Fruit fly (Drosophila melanogaster) whole organism, embryonic: ENCODE measurements around the gene Svil.
A peak's percentile ranks its signal among the peaks of the same experiment; 100 is the strongest.

Experiments used
- Atf6 ChIP-seq: fragments of 200-800 bp; sonication (Bioruptor generic); IDR thresholded peaks from 2 replicates; pipeline ENCODE4 v1.3.6; 2022; ENCODE audit warnings: missing biosample characterization, missing genetic modification characterization
- Bteb2 ChIP-seq: fragments of 200-800 bp; sonication (Bioruptor generic); optimal IDR thresholded peaks from 2 replicates; lab custom pipeline; 2016; ENCODE audit warnings: missing biosample characterization, missing genetic modification characterization
- CG12071 ChIP-seq: fragments of 200-800 bp; sonication (Bioruptor generic); optimal IDR thresholded peaks from 3 replicates; lab custom pipeline; 2018; ENCODE audit warnings: missing biosample characterization, mild to moderate bottlenecking, missing genetic modification characterization
- CG12391 ChIP-seq: fragments of 200-800 bp; sonication (Bioruptor generic); optimal IDR thresholded peaks from 3 replicates; lab custom pipeline; 2018; ENCODE audit warnings: missing biosample characterization, mild to moderate bottlenecking, missing genetic modification characterization, moderate library complexity
- CG12769 ChIP-seq: fragments of 200-800 bp; sonication (Bioruptor generic); optimal IDR thresholded peaks from 2 replicates; lab custom pipeline; 2019; ENCODE audit warnings: missing biosample characterization, mild to moderate bottlenecking, missing genetic modification characterization, moderate library complexity
- CG14014 ChIP-seq: fragments of 200-800 bp; sonication (Bioruptor generic); IDR thresholded peaks from 2 replicates; pipeline ENCODE4 v1.3.6; 2022; ENCODE audit warnings: missing biosample characterization, missing genetic modification characterization
- CG15011 ChIP-seq: fragments of 200-800 bp; sonication (Bioruptor generic); optimal IDR thresholded peaks from 3 replicates; lab custom pipeline; 2018; ENCODE audit warnings: missing biosample characterization, mild to moderate bottlenecking, missing genetic modification characterization
- CG15073 ChIP-seq: fragments of 200-800 bp; sonication (Bioruptor generic); optimal IDR thresholded peaks from 2 replicates; lab custom pipeline; 2016; ENCODE audit warnings: missing biosample characterization, missing genetic modification characterization
- CG16815 ChIP-seq: fragments of 200-800 bp; sonication (Bioruptor generic); optimal IDR thresholded peaks from 3 replicates; lab custom pipeline; 2017; ENCODE audit warnings: missing biosample characterization, mild to moderate bottlenecking, missing genetic modification characterization
- CG17802 ChIP-seq: fragments of 200-800 bp; sonication (Bioruptor generic); optimal IDR thresholded peaks from 2 replicates; lab custom pipeline; 2018; ENCODE audit warnings: missing biosample characterization, mild to moderate bottlenecking, missing genetic modification characterization, moderate library complexity
- CG31224 ChIP-seq: fragments of 200-800 bp; sonication (Bioruptor generic); IDR thresholded peaks from 2 replicates; pipeline ENCODE4 v1.3.6; 2022; ENCODE audit warnings: missing biosample characterization, missing genetic modification characterization
- CG31388 ChIP-seq: fragments of 200-800 bp; sonication (Bioruptor generic); optimal IDR thresholded peaks from 2 replicates; lab custom pipeline; 2016; ENCODE audit warnings: missing biosample characterization, missing genetic modification characterization
- CG33213 ChIP-seq: fragments of 200-800 bp; sonication (Bioruptor generic); optimal IDR thresholded peaks from 3 replicates; lab custom pipeline; 2016; ENCODE audit warnings: missing biosample characterization, missing genetic modification characterization
- CG4360 ChIP-seq: fragments of 200-800 bp; sonication (Bioruptor generic); IDR thresholded peaks from 2 replicates; pipeline ENCODE4 v1.3.6; 2022; ENCODE audit warnings: missing biosample characterization, missing genetic modification characterization
- CG4854 ChIP-seq: fragments of 200-800 bp; sonication (Bioruptor generic); optimal IDR thresholded peaks from 2 replicates; lab custom pipeline; 2016; ENCODE audit warnings: missing biosample characterization, missing genetic modification characterization, inconsistent platforms
- CG7786 ChIP-seq: fragments of 200-800 bp; sonication (Bioruptor generic); optimal IDR thresholded peaks from 2 replicates; lab custom pipeline; 2016; ENCODE audit warnings: missing biosample characterization, missing genetic modification characterization
- CG8359 ChIP-seq: fragments of 200-800 bp; sonication (Bioruptor generic); optimal IDR thresholded peaks from 2 replicates; lab custom pipeline; 2017; ENCODE audit warnings: missing biosample characterization, mild to moderate bottlenecking, missing genetic modification characterization, borderline replicate concordance
- CG9797 ChIP-seq: fragments of 200-800 bp; sonication (Bioruptor generic); optimal IDR thresholded peaks from 3 replicates; lab custom pipeline; 2018; ENCODE audit warnings: missing biosample characterization, mild to moderate bottlenecking, missing genetic modification characterization
- Camta ChIP-seq: fragments of 200-800 bp; sonication (Bioruptor generic); optimal IDR thresholded peaks from 2 replicates; lab custom pipeline; 2016; ENCODE audit warnings: missing biosample characterization, missing genetic modification characterization
- Elba2 ChIP-seq: fragments of 200-800 bp; sonication (Bioruptor generic); optimal IDR thresholded peaks from 3 replicates; lab custom pipeline; 2016; ENCODE audit warnings: missing biosample characterization, missing genetic modification characterization
- Fer3 ChIP-seq: fragments of 200-800 bp; sonication (Bioruptor generic); optimal IDR thresholded peaks from 2 replicates; lab custom pipeline; 2018; ENCODE audit warnings: missing biosample characterization, mild to moderate bottlenecking, missing genetic modification characterization, moderate library complexity
- H2.0 ChIP-seq: fragments of 200-800 bp; sonication (Bioruptor generic); IDR thresholded peaks from 2 replicates; pipeline ENCODE4 v1.3.6; 2022; ENCODE audit warnings: missing biosample characterization, missing genetic modification characterization
- Hand ChIP-seq: fragments of 200-800 bp; sonication (Bioruptor generic); optimal IDR thresholded peaks from 2 replicates; lab custom pipeline; 2017; ENCODE audit warnings: mild to moderate bottlenecking, missing biosample characterization, missing genetic modification reagents, missing genetic modification characterization
- Hmr ChIP-seq: fragments of 200-800 bp; sonication (Bioruptor generic); optimal IDR thresholded peaks from 3 replicates; lab custom pipeline; 2017; ENCODE audit warnings: mild to moderate bottlenecking, missing biosample characterization, missing genetic modification reagents, missing genetic modification characterization
- Hmx ChIP-seq: fragments of 200-800 bp; sonication (Bioruptor generic); optimal IDR thresholded peaks from 2 replicates; lab custom pipeline; 2016; ENCODE audit warnings: missing biosample characterization, missing genetic modification characterization
- Mad ChIP-seq: fragments of 200-800 bp; sonication (Bioruptor generic); optimal IDR thresholded peaks from 2 replicates; lab custom pipeline; 2016; ENCODE audit warnings: missing biosample characterization, missing genetic modification characterization
- Max ChIP-seq: fragments of 200-800 bp; sonication (Bioruptor generic); optimal IDR thresholded peaks from 2 replicates; lab custom pipeline; 2016; ENCODE audit warnings: missing biosample characterization, mild to moderate bottlenecking, missing genetic modification characterization
- NfI ChIP-seq: fragments of 200-800 bp; sonication (Bioruptor generic); optimal IDR thresholded peaks from 3 replicates; lab custom pipeline; 2018; ENCODE audit warnings: missing biosample characterization, mild to moderate bottlenecking, missing genetic modification characterization, moderate library complexity
- Pdp1 ChIP-seq, 2 experiments: fragments of 200-800 bp; sonication (Bioruptor generic); optimal IDR thresholded peaks; 3 replicates each; lab custom pipeline; 2016; ENCODE audit warnings: missing biosample characterization in 2 of 2, missing genetic modification characterization in 2 of 2, mild to moderate bottlenecking in 1 of 2, moderate library complexity in 1 of 2
- Sox102F ChIP-seq: fragments of 200-800 bp; sonication (Bioruptor generic); optimal IDR thresholded peaks from 2 replicates; lab custom pipeline; 2018; ENCODE audit warnings: missing biosample characterization, mild to moderate bottlenecking, missing genetic modification characterization, moderate library complexity
- Spps ChIP-seq: fragments of 200-800 bp; sonication (Bioruptor generic); optimal IDR thresholded peaks from 2 replicates; lab custom pipeline; 2018; ENCODE audit warnings: missing biosample characterization, mild to moderate bottlenecking, missing genetic modification characterization
- Xrp1 ChIP-seq: fragments of 200-800 bp; sonication (Bioruptor generic); IDR thresholded peaks from 2 replicates; pipeline ENCODE4 v1.3.6; 2022; ENCODE audit warnings: missing biosample characterization, missing genetic modification characterization
- bab2 ChIP-seq: fragments of 200-800 bp; sonication (Bioruptor generic); optimal IDR thresholded peaks from 2 replicates; lab custom pipeline; 2016; ENCODE audit warnings: missing biosample characterization, missing genetic modification characterization
- bowl ChIP-seq: fragments of 200-800 bp; sonication (Bioruptor generic); IDR thresholded peaks from 2 replicates; pipeline ENCODE4 v1.3.6; 2022; ENCODE audit warnings: missing biosample characterization, missing genetic modification characterization
- bsh ChIP-seq, 2 experiments: fragments of 200-800 bp; sonication (Bioruptor generic); optimal IDR thresholded peaks; 2 replicates each; lab custom pipeline; 2017 to 2018; ENCODE audit warnings: mild to moderate bottlenecking in 2 of 2, missing biosample characterization in 2 of 2, missing genetic modification characterization in 2 of 2, moderate library complexity in 1 of 2
- cas ChIP-seq: fragments of 200-800 bp; sonication (Bioruptor generic); IDR thresholded peaks from 2 replicates; pipeline ENCODE4 v1.3.6; 2022; ENCODE audit warnings: missing biosample characterization, missing genetic modification characterization
- danr ChIP-seq: fragments of 200-800 bp; sonication (Bioruptor generic); IDR thresholded peaks from 2 replicates; pipeline ENCODE4 v1.3.6; 2022; ENCODE audit warnings: missing biosample characterization, missing genetic modification characterization
- eve ChIP-seq, 2 experiments: fragments of >200 bp; optimal IDR thresholded peaks; 2 replicates each; lab custom pipeline; 2017; ENCODE audit warnings: missing biosample characterization in 2 of 2, missing genetic modification characterization in 2 of 2
- ftz-f1 ChIP-seq: fragments of 200-800 bp; sonication (Bioruptor generic); optimal IDR thresholded peaks from 2 replicates; lab custom pipeline; 2016; ENCODE audit warnings: missing biosample characterization, missing genetic modification characterization
- grn ChIP-seq: fragments of 200-800 bp; sonication (Bioruptor generic); optimal IDR thresholded peaks from 3 replicates; lab custom pipeline; 2017; ENCODE audit warnings: missing biosample characterization, missing genetic modification characterization
- ham ChIP-seq: fragments of 200-800 bp; sonication (Bioruptor generic); IDR thresholded peaks from 2 replicates; pipeline ENCODE4 v1.3.6; 2022; ENCODE audit warnings: missing biosample characterization, missing genetic modification characterization
- hkb ChIP-seq, 2 experiments: fragments of 200-800 bp in 1 of 2; fragments of >200 bp in 1 of 2; sonication (Bioruptor generic) in 1 of 2; IDR thresholded peaks in 1 of 2; optimal IDR thresholded peaks in 1 of 2; 2 replicates each; pipeline versions ENCODE4 v1.3.6 to Lab custom; 2017 to 2022; ENCODE audit warnings: missing biosample characterization in 1 of 2, missing genetic modification characterization in 1 of 2
- jigr1 ChIP-seq: fragments of 200-800 bp; sonication (Bioruptor generic); IDR thresholded peaks from 3 replicates; pipeline ENCODE4 v1.3.6; 2022; ENCODE audit warnings: missing biosample characterization, missing genetic modification characterization
- knrl ChIP-seq: fragments of 200-800 bp; sonication (Bioruptor generic); IDR thresholded peaks from 3 replicates; pipeline ENCODE4 v1.3.6; 2022; ENCODE audit warnings: missing biosample characterization, missing genetic modification characterization; ENCODE audit not compliant: partially characterized antibody
- mld ChIP-seq: fragments of 200-800 bp; sonication (Bioruptor generic); IDR thresholded peaks from 3 replicates; pipeline ENCODE4 v1.3.6; 2022; ENCODE audit warnings: missing biosample characterization, missing genetic modification characterization; ENCODE audit not compliant: partially characterized antibody
- run ChIP-seq: fragments of 200-800 bp; sonication (Bioruptor generic); optimal IDR thresholded peaks from 3 replicates; lab custom pipeline; 2018; ENCODE audit warnings: missing biosample characterization, mild to moderate bottlenecking, missing genetic modification characterization
- sim ChIP-seq: fragments of 200-800 bp; sonication (Bioruptor generic); IDR thresholded peaks from 2 replicates; pipeline ENCODE4 v1.3.6; 2022; ENCODE audit warnings: missing biosample characterization, missing genetic modification characterization
- so ChIP-seq: fragments of 200-800 bp; sonication (Bioruptor generic); IDR thresholded peaks from 3 replicates; pipeline ENCODE4 v1.3.6; 2022; ENCODE audit warnings: missing biosample characterization, missing genetic modification characterization
- tll ChIP-seq, 2 experiments: fragments of 200-800 bp in 1 of 2; fragments of >200 bp in 1 of 2; sonication (Bioruptor generic) in 1 of 2; optimal IDR thresholded peaks; 2 replicates each; lab custom pipeline; 2017 to 2019; ENCODE audit warnings: missing biosample characterization in 2 of 2, missing genetic modification characterization in 2 of 2, mild to moderate bottlenecking in 1 of 2, moderate library complexity in 1 of 2
- unpg ChIP-seq: fragments of 200-800 bp; sonication (Bioruptor generic); optimal IDR thresholded peaks from 3 replicates; lab custom pipeline; 2018; ENCODE audit warnings: missing biosample characterization, mild to moderate bottlenecking, missing genetic modification characterization, moderate library complexity

The Svil gene

dm6 chr3L:2467424-2467838 lies 90.0 kb downstream of the Svil start (continued):
- TF ChIP-seq grn (GFP tag; lab: Kevin White, UChicago) (no peak), Max (GFP tag; lab: Kevin White, UChicago) (peak; percentile 64), Bteb2 (peak; percentile 46), Sox102F (GFP tag; lab: Kevin White, UChicago) (peak; percentile 66), ftz-f1 (GFP tag; lab: Kevin White, UChicago) (no peak), ham (GFP tag; lab: Robert Waterston, UW) (no peak), bowl (GFP tag; lab: Robert Waterston, UW) (no peak), CG4854 (peak; percentile 26), bsh (GFP tag; optimal IDR thresholded peaks at IDR 0.05; lab: Kevin White, UChicago) (peak; percentile 35 to 62), sim (peak; percentile 63; the same call in 1 of the 2 replicates), CG15011 (GFP tag; lab: Kevin White, UChicago) (no peak), so (GFP tag; lab: Robert Waterston, UW) (peak; percentile 78; the same call in 2 of the 3 replicates), CG8359 (no peak), CG16815 (GFP tag; lab: Kevin White, UChicago) (peak; percentile 21), Hand (GFP tag; lab: Kevin White, UChicago) (no peak), Mad (peak; percentile 10), NfI (GFP tag; lab: Kevin White, UChicago) (peak; percentile 44), eve (GFP tag; optimal IDR thresholded peaks at IDR 0.05; lab: Kevin White, UChicago) (peak; percentile 65 to 90), CG12391 (tag; lab: Kevin White, UChicago) (peak; percentile 78), H2.0 (GFP tag; lab: Robert Waterston, UW) (peak; percentile 42; the same call in 1 of the 2 replicates), Pdp1 (GFP tag; optimal IDR thresholded peaks at IDR 0.05; lab: Kevin White, UChicago) (peak; percentile 31 to 35), Atf6 (peak; percentile 43; the same call in 1 of the 2 replicates), mld (GFP tag; lab: Robert Waterston, UW) (no peak), bab2 (peak; percentile 67), Hmx (GFP tag; lab: Kevin White, UChicago) (peak; percentile 46), CG7786 (peak; percentile 19), tll (GFP tag; optimal IDR thresholded peaks at IDR 0.05; lab: Kevin White, UChicago) (peak in 1 of 2 experiments; percentile 33), cas (GFP tag; lab: Robert Waterston, UW) (no peak), CG31388 (peak; percentile 28), Spps (peak; percentile 67), CG4360 (peak; percentile 87), CG12071 (GFP tag; lab: Kevin White, UChicago) (peak; percentile 51), CG14014 (peak; percentile 52), CG15073 (GFP tag; lab: Kevin White, UChicago) (no peak), Hmr (GFP tag; lab: Kevin White, UChicago) (peak; percentile 56), danr (GFP tag; lab: Robert Waterston, UW) (no peak), knrl (GFP tag; lab: Robert Waterston, UW) (no peak), Xrp1 (peak; percentile 89), CG12769 (tag; lab: Kevin White, UChicago) (peak; percentile 14), CG33213 (peak; percentile 35), CG17802 (tag; lab: Kevin White, UChicago) (peak; percentile 34), Elba2 (GFP tag; lab: Kevin White, UChicago) (peak; percentile 43), run (tag; lab: Kevin White, UChicago) (peak; percentile 45), CG9797 (GFP tag; lab: Kevin White, UChicago) (no peak), hkb (optimal IDR thresholded peaks at IDR 0.05; lab: Kevin White, UChicago) (no peak), hkb (GFP tag; IDR thresholded peaks at IDR 0.05; lab: Robert Waterston, UW) (peak; percentile 66), Fer3 (tag; lab: Kevin White, UChicago) (peak; percentile 80), unpg (GFP tag; lab: Kevin White, UChicago) (peak; percentile 74), CG31224 (GFP tag; lab: Robert Waterston, UW) (peak; percentile 52; the same call in 1 of the 2 replicates), jigr1 (0 out of 3 replicates have a peak, but pooled peaks have one; percentile 55), Camta (peak; percentile 60)
